Worm (Caenorhabditis elegans): ENCODE measurements around the gene C35B8.3.

DNA sequence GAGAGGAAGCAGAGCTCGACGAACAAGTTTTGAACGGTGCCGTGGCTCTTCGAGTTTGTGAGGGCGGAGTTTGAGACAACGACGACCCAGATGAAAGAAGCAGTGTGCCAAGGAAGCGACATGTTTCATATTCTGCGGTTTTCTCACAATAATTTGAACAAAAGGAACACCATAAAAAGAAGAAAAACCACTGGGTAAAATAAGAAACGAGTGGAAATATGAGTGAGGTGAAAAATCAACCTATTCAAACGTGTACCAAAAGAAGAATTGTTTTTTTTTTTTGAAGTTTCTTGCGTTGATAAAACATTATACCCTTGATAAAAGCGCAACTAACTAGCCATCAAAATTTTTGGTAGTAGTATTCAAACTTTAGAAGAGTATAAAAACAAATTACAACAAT lies 28.4 kb downstream of the C35B8.3 start, which contains the start of gene lgc-4:
- TF ChIP-seq sea-1 (GFP tag; conservative IDR thresholded peaks at IDR 0.05) (no peak), tbx-37 (GFP tag; conservative IDR thresholded peaks at IDR 0.05) (no peak), tra-4 (tag; optimal IDR thresholded peaks at IDR 0.05) (no peak), ceh-36 (tag; optimal IDR thresholded peaks at IDR 0.05) (no peak), pes-1 (GFP tag; IDR thresholded peaks at IDR 0.05) (no peak), ama-1 (optimal IDR thresholded peaks at IDR 0.05) (no peak), B0310.2 (tag; optimal IDR thresholded peaks at IDR 0.05) (no peak), tbx-11 (GFP tag; IDR thresholded peaks at IDR 0.05) (no peak), scrt-1 (GFP tag; IDR thresholded peaks at IDR 0.05) (no peak), hmbx-1 (tag; optimal IDR thresholded peaks at IDR 0.05) (no peak), ceh-13 (GFP tag; optimal IDR thresholded peaks at IDR 0.05) (no peak), F13C5.2 (tag; optimal IDR thresholded peaks at IDR 0.05) (no peak)
